Worm (Caenorhabditis elegans) whole organism, young adult: ENCODE results near the gene cct-6.

Source experiments
- B0261.1 ChIP-seq: sonication (generic microtip); optimal IDR thresholded peaks from 2 replicates; lab custom pipeline; 2016; ENCODE audit warnings: mild to moderate bottlenecking, missing genetic modification characterization, moderate library complexity, missing compliant biosample characterization
- C17E4.6 ChIP-seq: fragments of 200-800 bp; sonication (Bioruptor generic); IDR thresholded peaks from 2 replicates; pipeline ENCODE4 v1.3.6; 2022; ENCODE audit warnings: missing genetic modification reagents, missing genetic modification characterization, missing compliant biosample characterization
- F10E7.11 ChIP-seq: sonication (generic microtip); optimal IDR thresholded peaks from 2 replicates; lab custom pipeline; 2017; ENCODE audit warnings: mild to moderate bottlenecking, missing genetic modification characterization, moderate library complexity, missing compliant biosample characterization
- F22D6.2 ChIP-seq: sonication (generic microtip); optimal IDR thresholded peaks from 2 replicates; lab custom pipeline; 2016; ENCODE audit warnings: mild to moderate bottlenecking, missing genetic modification characterization, missing compliant biosample characterization
- F33H1.4 ChIP-seq: fragments of 200-800 bp; sonication (Bioruptor generic); IDR thresholded peaks from 2 replicates; pipeline ENCODE4 v1.3.6; 2022; ENCODE audit warnings: missing genetic modification reagents, missing genetic modification characterization, missing compliant biosample characterization
- F37B4.10 ChIP-seq: fragments of 200-800 bp; sonication (Bioruptor generic); IDR thresholded peaks from 2 replicates; pipeline ENCODE4 v1.3.6; 2022; ENCODE audit warnings: missing genetic modification characterization, missing compliant biosample characterization
- F39B2.1 ChIP-seq: fragments of 200-800 bp; sonication (Bioruptor generic); IDR thresholded peaks from 2 replicates; pipeline ENCODE4 v1.3.6; 2022; ENCODE audit warnings: missing genetic modification reagents, missing genetic modification characterization, missing compliant biosample characterization
- F55B11.4 ChIP-seq: sonication (generic microtip); optimal IDR thresholded peaks from 2 replicates; lab custom pipeline; 2016; ENCODE audit warnings: missing compliant biosample characterization, missing genetic modification characterization, borderline replicate concordance; ENCODE audit not compliant: insufficient read depth
- F57A8.1 ChIP-seq: fragments of 200-800 bp; sonication (Bioruptor generic); optimal IDR thresholded peaks from 2 replicates; lab custom pipeline; 2018; ENCODE audit warnings: mild to moderate bottlenecking, missing genetic modification characterization, moderate library complexity, missing compliant biosample characterization
- K12H6.12 ChIP-seq: fragments of 200-800 bp; sonication (Bioruptor generic); optimal IDR thresholded peaks from 2 replicates; lab custom pipeline; 2018; ENCODE audit warnings: mild to moderate bottlenecking, missing genetic modification characterization, missing compliant biosample characterization
- Y56A3A.18 ChIP-seq: fragments of 200-800 bp; sonication (Bioruptor generic); IDR thresholded peaks from 2 replicates; pipeline ENCODE4 v1.3.6; 2022; ENCODE audit warnings: missing genetic modification reagents, missing genetic modification characterization, missing compliant biosample characterization
- Y95B8A.8 ChIP-seq: fragments of 200-800 bp; sonication (Bioruptor generic); IDR thresholded peaks from 2 replicates; pipeline ENCODE4 v1.3.6; 2022; ENCODE audit warnings: missing genetic modification reagents, missing genetic modification characterization, missing compliant biosample characterization
- akir-1 ChIP-seq: fragments of 200-800 bp; sonication (Bioruptor generic); optimal IDR thresholded peaks from 2 replicates; lab custom pipeline; 2018; ENCODE audit warnings: mild to moderate bottlenecking, missing genetic modification characterization, moderate library complexity, missing compliant biosample characterization
- attf-3 ChIP-seq: fragments of 200-800 bp; sonication (Bioruptor generic); conservative IDR thresholded peaks from 2 replicates; pipeline ENCODE4 v1.3.6; 2022; ENCODE audit warnings: missing genetic modification reagents, missing genetic modification characterization, missing compliant biosample characterization
- attf-6 ChIP-seq: fragments of 200-800 bp; sonication (Bioruptor generic); IDR thresholded peaks from 2 replicates; pipeline ENCODE4 v1.3.6; 2022; ENCODE audit warnings: missing genetic modification reagents, missing genetic modification characterization, missing compliant biosample characterization
- cebp-1 ChIP-seq, 2 experiments: fragments of 200-800 bp in 1 of 2; sonication (Bioruptor generic) in 1 of 2; sonication (generic microtip) in 1 of 2; IDR thresholded peaks in 1 of 2; optimal IDR thresholded peaks in 1 of 2; 2 replicates each; pipeline versions ENCODE4 v1.3.6 to Lab custom; 2017 to 2022; ENCODE audit warnings: missing compliant biosample characterization in 2 of 2, missing genetic modification characterization in 2 of 2, mild to moderate bottlenecking in 1 of 2, missing genetic modification reagents in 1 of 2, moderate library complexity in 1 of 2
- cebp-2 ChIP-seq: fragments of 200-800 bp; sonication (Bioruptor generic); IDR thresholded peaks from 2 replicates; pipeline ENCODE4 v1.3.6; 2022; ENCODE audit warnings: missing genetic modification characterization, missing compliant biosample characterization
- ceh-100 ChIP-seq: fragments of 200-800 bp; sonication (Bioruptor generic); IDR thresholded peaks from 2 replicates; pipeline ENCODE4 v1.3.6; 2022; ENCODE audit warnings: missing genetic modification reagents, missing genetic modification characterization, missing compliant biosample characterization
- ceh-27 ChIP-seq: fragments of 200-800 bp; sonication (Bioruptor generic); optimal IDR thresholded peaks from 2 replicates; lab custom pipeline; 2018; ENCODE audit warnings: mild to moderate bottlenecking, missing genetic modification characterization, moderate library complexity, missing compliant biosample characterization
- chd-7 ChIP-seq: sonication (generic microtip); optimal IDR thresholded peaks from 2 replicates; lab custom pipeline; 2016; ENCODE audit warnings: mild to moderate bottlenecking, missing genetic modification characterization, moderate library complexity, missing compliant biosample characterization
- die-1 ChIP-seq: sonication (generic microtip); optimal IDR thresholded peaks from 2 replicates; lab custom pipeline; 2016; ENCODE audit warnings: missing genotype, mild to moderate bottlenecking, missing genetic modification characterization, missing compliant biosample characterization
- dox-1 ChIP-seq: fragments of 200-800 bp; sonication (Bioruptor generic); IDR thresholded peaks from 2 replicates; pipeline ENCODE4 v1.3.6; 2022; ENCODE audit warnings: missing genetic modification reagents, missing genetic modification characterization, missing compliant biosample characterization
- egrh-3 ChIP-seq: fragments of 200-800 bp; sonication (Bioruptor generic); IDR thresholded peaks from 2 replicates; pipeline ENCODE4 v1.3.6; 2022; ENCODE audit warnings: missing genetic modification reagents, missing genetic modification characterization, missing compliant biosample characterization
- ekl-4 ChIP-seq: fragments of 200-800 bp; sonication (Bioruptor generic); IDR thresholded peaks from 2 replicates; pipeline ENCODE4 v1.3.6; 2022; ENCODE audit warnings: missing genetic modification reagents, missing genetic modification characterization, missing compliant biosample characterization
- hlh-12 ChIP-seq: sonication (generic microtip); optimal IDR thresholded peaks from 2 replicates; lab custom pipeline; 2016; ENCODE audit warnings: missing genetic modification characterization, missing compliant biosample characterization
- hlh-26 ChIP-seq: fragments of 200-800 bp; sonication (Bioruptor generic); conservative IDR thresholded peaks from 2 replicates; pipeline ENCODE4 v1.3.6; 2022; ENCODE audit warnings: missing genetic modification reagents, missing genetic modification characterization, missing compliant biosample characterization
- hrde-1 ChIP-seq: sonication (generic microtip); optimal IDR thresholded peaks from 2 replicates; lab custom pipeline; 2016; ENCODE audit warnings: missing genetic modification characterization, mild to moderate bottlenecking, missing compliant biosample characterization, moderate library complexity, missing genotype, missing genetic modification reagents, borderline replicate concordance
- hsf-1 ChIP-seq: fragments of 200-800 bp; sonication (Bioruptor generic); IDR thresholded peaks from 2 replicates; pipeline ENCODE4 v1.3.6; 2022; ENCODE audit warnings: missing genetic modification reagents, missing genetic modification characterization, missing compliant biosample characterization
- lag-1 ChIP-seq: fragments of 200-800 bp; sonication (Bioruptor generic); IDR thresholded peaks from 2 replicates; pipeline ENCODE4 v1.3.6; 2022; ENCODE audit warnings: missing genetic modification reagents, missing genetic modification characterization, missing compliant biosample characterization
- lin-26 ChIP-seq: fragments of 200-800 bp; sonication (Bioruptor generic); IDR thresholded peaks from 2 replicates; pipeline ENCODE4 v1.3.6; 2022; ENCODE audit warnings: missing genetic modification reagents, missing genetic modification characterization, missing compliant biosample characterization
- lin-35 ChIP-seq, 3 experiments: fragments of 150-350 bp in 2 of 3; sonication (generic microtip) in 1 of 3; optimal IDR thresholded peaks; 2 replicates each; lab custom pipeline; 2014 to 2018; ENCODE audit warnings: missing biosample characterization in 3 of 3, missing genetic modification characterization in 3 of 3, missing genetic modification reagents in 3 of 3
- mel-28 ChIP-seq: sonication (generic microtip); optimal IDR thresholded peaks from 2 replicates; lab custom pipeline; 2016; ENCODE audit warnings: borderline replicate concordance, mild to moderate bottlenecking, missing genetic modification characterization, missing compliant biosample characterization
- nfyb-1 ChIP-seq: fragments of 200-800 bp; sonication (Bioruptor generic); IDR thresholded peaks from 2 replicates; pipeline ENCODE4 v1.3.6; 2022; ENCODE audit warnings: missing genetic modification reagents, missing genetic modification characterization, missing compliant biosample characterization
- nhr-120 ChIP-seq: fragments of 200-800 bp; sonication (Bioruptor generic); IDR thresholded peaks from 2 replicates; pipeline ENCODE4 v1.3.6; 2022; ENCODE audit warnings: missing genetic modification characterization, missing compliant biosample characterization
- nhr-80 ChIP-seq: sonication (generic microtip); optimal IDR thresholded peaks from 2 replicates; lab custom pipeline; 2016; ENCODE audit warnings: missing genetic modification characterization, missing compliant biosample characterization
- snpc-1.1 ChIP-seq: sonication (generic microtip); optimal IDR thresholded peaks from 2 replicates; lab custom pipeline; 2017; ENCODE audit warnings: missing genetic modification characterization, mild to moderate bottlenecking, missing compliant biosample characterization, antibody characterized with exemption, moderate library complexity, missing genotype, missing genetic modification reagents; ENCODE audit not compliant: insufficient read depth
- snpc-1.3 ChIP-seq: sonication (generic microtip); optimal IDR thresholded peaks from 2 replicates; lab custom pipeline; 2017; ENCODE audit warnings: missing genetic modification characterization, mild to moderate bottlenecking, missing compliant biosample characterization, antibody characterized with exemption, moderate library complexity, missing genotype, missing genetic modification reagents; ENCODE audit not compliant: insufficient read depth
- tlf-1 ChIP-seq: fragments of 200-800 bp; sonication (Bioruptor generic); optimal IDR thresholded peaks from 2 replicates; lab custom pipeline; 2018; ENCODE audit warnings: mild to moderate bottlenecking, missing genetic modification characterization, missing compliant biosample characterization
- unc-130 ChIP-seq: sonication (generic microtip); optimal IDR thresholded peaks from 2 replicates; lab custom pipeline; 2016; ENCODE audit warnings: missing genetic modification reagents, missing genetic modification characterization, missing compliant biosample characterization
- zfh-2 ChIP-seq: fragments of 200-800 bp; sonication (Bioruptor generic); conservative IDR thresholded peaks from 2 replicates; pipeline ENCODE4 v1.3.6; 2022; ENCODE audit warnings: missing genetic modification reagents, missing genetic modification characterization, missing compliant biosample characterization

Gene cct-6

DNA sequence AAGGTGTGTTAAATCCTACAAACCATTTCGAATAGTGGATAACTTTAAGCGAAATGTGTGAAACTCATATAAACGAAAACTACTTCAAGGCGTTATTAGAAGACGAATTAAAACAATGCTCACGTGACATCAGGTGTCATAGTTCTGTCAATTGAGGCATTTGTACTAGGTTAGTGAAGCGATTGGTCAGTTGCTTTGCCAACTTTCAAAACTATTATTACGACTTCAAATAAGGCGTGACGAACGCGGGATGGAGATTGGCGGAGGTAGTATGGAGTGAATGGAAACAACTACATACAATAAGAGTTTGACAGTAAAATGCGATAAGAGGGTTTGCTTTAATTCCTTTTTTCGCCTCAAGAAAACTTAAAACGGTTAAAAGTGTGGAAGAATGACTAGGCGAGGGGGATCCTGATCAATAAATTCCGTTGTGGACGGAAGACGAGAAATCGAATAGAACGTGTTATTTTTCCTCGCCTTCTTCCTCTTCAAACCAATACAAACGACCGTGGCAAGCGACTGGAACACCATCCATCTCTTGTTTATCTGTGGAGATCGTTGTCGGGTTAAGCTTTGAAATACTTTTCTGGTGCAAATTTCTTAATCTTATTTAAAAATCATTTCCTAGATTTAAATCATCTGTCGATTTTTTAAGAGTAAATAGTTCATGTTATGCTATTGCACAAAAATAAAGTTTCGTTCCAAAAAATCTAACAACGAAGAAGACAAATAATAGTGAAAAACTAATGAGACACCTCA, 14.5 kb downstream of the cct-6 start:
- TF ChIP-seq nhr-80 (tag; lab: Kevin White, UChicago): peak; percentile 21
- TF ChIP-seq cebp-2 (GFP tag; lab: Robert Waterston, UW): no peak
- no peak for TF ChIP-seq snpc-1.3 (tag; lab: Kevin White, UChicago)
- peak; percentile 13; the same call in 1 of the 2 replicates for TF ChIP-seq Y95B8A.8

DNA sequence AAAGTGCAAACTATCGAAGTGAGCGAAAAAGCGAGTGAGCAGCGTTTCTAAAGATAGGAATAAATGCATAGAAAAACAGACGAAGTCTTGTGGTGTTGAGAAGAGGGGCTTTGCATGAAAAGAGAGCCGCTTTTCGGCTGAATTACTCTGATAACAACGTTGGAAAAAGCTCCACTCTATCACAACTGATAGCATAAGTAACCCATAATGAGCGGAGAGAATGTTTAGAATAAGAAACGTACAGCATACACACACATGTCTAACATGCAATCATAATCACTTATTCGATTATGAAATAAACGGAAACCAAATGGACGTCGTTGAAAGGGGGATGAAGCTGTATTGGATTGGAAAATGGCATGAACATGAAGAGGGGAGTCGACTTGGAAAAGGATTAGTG, 15.2 kb downstream of the cct-6 start:
- peak; percentile 21; the same call in 1 of the 2 replicates for TF ChIP-seq cebp-1 (GFP tag; IDR thresholded peaks at IDR 0.05; lab: Robert Waterston, UW)
- peak; percentile 64 for TF ChIP-seq cebp-1 (tag; optimal IDR thresholded peaks at IDR 0.05; lab: Kevin White, UChicago)
- TF ChIP-seq nhr-80 (tag; lab: Kevin White, UChicago): peak; percentile 46
- TF ChIP-seq dox-1: 0 out of 2 replicates have a peak, but pooled peaks have one; percentile 9
- no peak for TF ChIP-seq attf-6 (GFP tag; lab: Robert Waterston, UW)

DNA sequence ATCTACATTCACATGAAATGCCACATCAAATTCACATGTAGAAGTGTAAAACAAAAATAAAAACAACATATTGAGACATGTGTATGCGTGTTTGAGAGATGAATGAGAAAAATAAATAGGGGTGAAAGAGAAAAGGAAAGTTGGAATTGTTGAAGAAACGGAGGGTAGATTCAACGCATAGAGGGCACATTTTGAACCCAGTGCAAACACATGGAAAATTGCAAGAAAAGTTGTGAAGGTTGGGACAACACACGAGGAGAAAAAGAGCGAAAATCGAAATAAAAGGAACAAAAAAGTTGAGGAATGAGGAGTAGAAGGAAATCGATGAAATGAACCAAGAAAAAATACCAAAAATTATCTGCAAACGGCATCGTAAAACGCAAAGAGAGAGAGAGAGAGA, 15.9 kb downstream of the cct-6 start:
- no peak for TF ChIP-seq snpc-1.1 (tag; lab: Kevin White, UChicago)
- TF ChIP-seq F22D6.2 (tag; lab: Kevin White, UChicago): no peak
- TF ChIP-seq attf-3 (GFP tag; lab: Robert Waterston, UW): no peak
- no peak for TF ChIP-seq lin-26 (GFP tag; lab: Robert Waterston, UW)
- TF ChIP-seq hsf-1 (GFP tag; lab: Robert Waterston, UW): no peak
- no peak for TF ChIP-seq F39B2.1 (GFP tag; lab: Robert Waterston, UW)
- no peak for TF ChIP-seq K12H6.12 (tag; lab: Kevin White, UChicago)
- no peak for TF ChIP-seq mel-28 (tag; lab: Kevin White, UChicago)
- TF ChIP-seq F10E7.11: no peak

DNA sequence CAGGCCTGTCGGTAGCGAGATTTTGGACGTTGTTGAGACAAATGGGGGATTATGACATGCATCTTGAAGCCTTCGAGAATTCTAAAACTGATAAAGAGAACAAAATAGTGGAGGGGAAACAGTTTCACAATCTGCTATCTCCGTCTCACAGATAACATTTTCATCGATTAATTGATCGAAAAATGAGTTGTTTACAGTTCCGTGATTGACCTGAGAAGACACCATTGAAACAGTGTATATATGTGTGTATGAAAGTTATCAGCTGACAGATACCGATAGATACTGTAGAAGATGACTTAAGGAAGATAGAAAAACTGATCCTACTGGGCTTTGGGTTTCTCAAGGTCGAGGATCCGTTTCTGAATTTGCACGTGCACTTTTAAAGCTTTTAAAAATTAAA, 16.3 kb downstream of the cct-6 start:
- TF ChIP-seq chd-7: no peak
- no peak for TF ChIP-seq Y56A3A.18 (GFP tag; lab: Robert Waterston, UW)
- no peak for TF ChIP-seq C17E4.6
- peak; percentile 61 for TF ChIP-seq nhr-80 (tag; lab: Kevin White, UChicago)
- TF ChIP-seq cebp-1 (GFP tag; IDR thresholded peaks at IDR 0.05; lab: Robert Waterston, UW): no peak; the same call in 1 of the 2 replicates
- TF ChIP-seq cebp-1 (tag; optimal IDR thresholded peaks at IDR 0.05; lab: Kevin White, UChicago): peak; percentile 57
- TF ChIP-seq zfh-2 (GFP tag; lab: Robert Waterston, UW): no peak
- no peak for TF ChIP-seq unc-130 (GFP tag; lab: Kevin White, UChicago)
- no peak for TF ChIP-seq F57A8.1
- TF ChIP-seq cebp-2 (GFP tag; lab: Robert Waterston, UW): no peak
- TF ChIP-seq lag-1 (GFP tag; lab: Robert Waterston, UW): no peak
- TF ChIP-seq hrde-1 (tag; lab: Kevin White, UChicago): no peak
- no peak for TF ChIP-seq nhr-120 (GFP tag; lab: Robert Waterston, UW)
- TF ChIP-seq B0261.1 (tag; lab: Kevin White, UChicago): no peak
- TF ChIP-seq die-1 (tag; lab: Kevin White, UChicago): no peak
- no peak for TF ChIP-seq F55B11.4 (tag; lab: Kevin White, UChicago)
- TF ChIP-seq egrh-3 (GFP tag; lab: Robert Waterston, UW): no peak
- peak; percentile 32; the same call in 1 of the 2 replicates for TF ChIP-seq nfyb-1
- no peak for TF ChIP-seq hlh-26 (GFP tag; lab: Robert Waterston, UW)
- no peak for TF ChIP-seq F37B4.10
- no peak for TF ChIP-seq akir-1 (GFP tag; lab: Kevin White, UChicago)
- TF ChIP-seq tlf-1 (GFP tag; lab: Kevin White, UChicago): no peak
- TF ChIP-seq lin-35 (GFP tag; optimal IDR thresholded peaks at IDR 0.05; lab: Kevin White, UChicago): no peak
- TF ChIP-seq attf-6 (GFP tag; lab: Robert Waterston, UW): no peak
- peak; percentile 11; the same call in 1 of the 2 replicates for TF ChIP-seq dox-1
- TF ChIP-seq ceh-100 (GFP tag; lab: Robert Waterston, UW): no peak
- no peak for TF ChIP-seq ekl-4 (GFP tag; lab: Robert Waterston, UW)
- no peak for TF ChIP-seq hlh-12 (tag; lab: Kevin White, UChicago)
- TF ChIP-seq ceh-27 (GFP tag; lab: Kevin White, UChicago): no peak
- TF ChIP-seq F33H1.4 (GFP tag; lab: Robert Waterston, UW): no peak
